Fruit fly (Drosophila melanogaster) S2 (cell line): ENCODE data around the gene InR.

Source experiments
- CG8478 ChIP-seq: fragments of >200 bp; optimal IDR thresholded peaks from 2 replicates; lab custom pipeline; 2018
- CTCF ChIP-seq, 2 experiments: fragments of >200 bp; optimal IDR thresholded peaks; 2 replicates each; lab custom pipeline; 2018

Gene InR

DNA sequence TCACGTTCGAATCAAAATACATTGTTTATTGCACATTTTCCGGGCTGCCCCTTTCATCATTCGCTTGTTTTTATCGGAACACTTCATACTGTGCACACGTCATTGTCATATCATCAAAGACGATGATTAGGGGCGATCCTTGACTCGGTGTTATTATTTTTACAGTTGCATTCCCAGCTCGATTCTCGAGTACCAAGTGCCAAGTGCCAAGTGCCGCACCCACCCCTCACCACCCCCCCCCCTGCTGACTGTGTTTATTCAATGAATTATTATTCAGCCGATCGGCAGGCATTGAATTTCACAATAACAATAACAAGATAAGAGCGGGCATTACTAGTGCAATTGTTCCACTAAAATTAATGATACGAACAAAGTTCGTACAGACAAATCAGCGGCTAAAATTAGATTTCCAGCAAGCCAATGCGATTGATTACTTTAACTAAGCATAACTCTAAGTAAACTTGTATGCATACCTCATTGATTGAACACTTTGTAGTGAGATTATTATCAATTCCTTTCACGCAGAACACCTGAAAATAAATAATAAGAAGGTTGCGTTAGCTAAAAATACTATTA is 31.6 kb downstream of the InR start:
- TF ChIP-seq CG8478 (lab: Kevin White, UChicago) (no peak), CTCF (optimal IDR thresholded peaks at IDR 0.05; lab: Kevin White, UChicago) (no peak)

DNA sequence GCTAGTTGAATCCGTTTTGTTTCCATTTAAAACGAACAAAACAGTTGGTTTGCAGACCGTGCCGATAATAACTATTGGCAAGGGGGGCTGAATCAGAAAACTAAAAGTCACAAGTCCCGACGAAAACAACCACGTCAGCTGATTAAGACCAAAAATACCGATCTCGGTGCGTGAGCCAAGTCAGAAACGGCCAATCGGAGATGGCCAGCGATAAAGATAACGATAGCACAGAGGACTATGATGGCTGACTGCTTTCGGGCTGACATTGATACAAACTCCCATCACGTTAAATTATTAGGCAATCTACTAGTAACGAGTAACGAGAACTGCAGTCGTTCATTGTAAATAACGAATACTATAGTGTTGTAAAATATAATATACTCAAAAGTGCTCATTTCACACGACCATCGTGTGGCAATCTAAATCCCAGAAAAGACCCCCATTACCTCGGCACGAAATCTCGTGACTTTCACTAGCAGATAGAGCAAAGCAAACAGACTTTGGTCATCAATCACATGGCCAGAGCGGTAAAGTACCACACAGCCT is 32.1 kb downstream of the InR start:
- TF ChIP-seq CG8478 (lab: Kevin White, UChicago) (no peak), CTCF (optimal IDR thresholded peaks at IDR 0.05; lab: Kevin White, UChicago) (no peak)

DNA sequence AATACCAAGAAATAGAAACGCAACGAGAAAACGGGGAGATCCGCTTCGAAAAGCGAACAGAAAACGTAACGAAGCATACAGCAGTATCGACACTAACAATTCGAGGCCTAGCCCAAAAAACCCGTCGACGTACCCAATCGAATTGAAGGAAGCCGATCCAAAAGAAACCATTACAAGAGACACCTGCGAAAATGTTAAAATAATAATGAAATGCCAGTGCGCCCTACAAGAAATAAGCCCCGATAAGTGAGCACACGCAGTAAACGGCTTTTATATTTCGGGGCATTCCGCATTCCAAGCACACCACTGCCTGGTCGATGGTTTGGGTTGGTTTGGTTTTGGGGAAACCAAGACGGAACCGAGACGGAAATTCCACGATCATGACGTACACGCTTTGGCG is 32.8 kb downstream of the InR start:
- no peak for TF ChIP-seq CG8478 (lab: Kevin White, UChicago)
- TF ChIP-seq CTCF (optimal IDR thresholded peaks at IDR 0.05; lab: Kevin White, UChicago), result no peak

DNA sequence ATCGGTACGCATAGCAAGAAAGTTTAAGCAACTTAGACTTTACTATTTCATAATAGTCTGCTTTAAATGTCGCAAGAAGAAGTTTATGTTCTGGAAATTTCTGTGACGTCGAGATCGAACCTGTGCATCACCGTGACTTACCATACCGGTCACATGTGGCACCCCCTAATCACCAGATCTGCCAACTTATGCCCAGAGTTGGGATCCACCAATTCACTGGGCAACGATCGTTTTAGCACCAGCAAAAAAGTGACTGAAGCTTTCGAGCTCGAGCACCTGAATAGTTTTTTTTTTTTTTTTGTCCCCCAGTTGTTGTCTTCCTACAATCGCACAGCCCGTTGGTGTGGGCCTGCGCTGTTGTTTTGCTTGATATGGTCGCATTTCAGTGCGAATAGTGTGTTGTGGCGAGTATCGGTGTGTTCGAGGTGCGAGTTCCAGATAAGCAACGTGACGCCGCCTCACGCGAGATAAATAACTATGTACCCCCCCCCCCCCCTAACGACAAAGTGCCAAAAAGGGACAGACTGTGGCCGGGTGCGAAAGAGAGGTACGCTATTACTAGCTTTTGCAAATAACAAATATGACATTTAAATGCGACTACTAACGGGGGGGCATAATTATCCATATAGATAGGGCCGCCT is 34.7 kb downstream of the InR start:
- no peak for TF ChIP-seq CG8478 (lab: Kevin White, UChicago)
- TF ChIP-seq CTCF (optimal IDR thresholded peaks at IDR 0.05; lab: Kevin White, UChicago), result no peak

dm6 chr3R:21583603-21584218 is 35.4 kb downstream of the InR start:
- TF ChIP-seq CG8478 (lab: Kevin White, UChicago) (no peak), CTCF (optimal IDR thresholded peaks at IDR 0.05; lab: Kevin White, UChicago) (no peak)

DNA sequence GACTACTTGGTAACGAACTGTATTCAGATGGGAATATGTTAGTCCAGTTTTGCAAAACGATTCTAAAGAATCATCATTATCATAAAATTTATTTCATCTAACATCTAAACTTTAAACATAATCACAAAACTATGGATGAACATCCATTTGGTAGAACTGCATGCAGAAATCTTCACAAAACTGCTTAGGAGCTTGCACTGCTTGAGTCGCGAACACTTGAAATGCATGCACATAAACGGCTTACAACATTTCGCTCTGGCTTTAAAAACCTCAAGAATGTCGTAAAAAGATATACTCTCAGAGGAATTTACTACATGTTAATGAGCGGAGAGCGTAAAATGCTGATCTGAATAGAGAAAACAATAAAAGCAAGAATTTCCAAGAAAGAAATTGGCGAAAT is 36.0 kb downstream of the InR start:
- TF ChIP-seq CTCF (optimal IDR thresholded peaks at IDR 0.05; lab: Kevin White, UChicago) (no peak), CG8478 (lab: Kevin White, UChicago) (no peak)

dm6 chr3R:21582637-21583036 is 36.5 kb downstream of the InR start:
- TF ChIP-seq CG8478 (lab: Kevin White, UChicago), result no peak
- no peak for TF ChIP-seq CTCF (optimal IDR thresholded peaks at IDR 0.05; lab: Kevin White, UChicago)

dm6 chr3R:21582124-21582474 is 37.0 kb downstream of the InR start:
- TF ChIP-seq CTCF (optimal IDR thresholded peaks at IDR 0.05; lab: Kevin White, UChicago) (peak in 1 of 2 experiments; percentile 11), CG8478 (lab: Kevin White, UChicago) (no peak)

- TF ChIP-seq CTCF (optimal IDR thresholded peaks at IDR 0.05; lab: Kevin White, UChicago) (no peak), CG8478 (lab: Kevin White, UChicago) (no peak)
These were observed 37.6 kb downstream of the InR start for dm6 chr3R:21581365-21582123.

DNA sequence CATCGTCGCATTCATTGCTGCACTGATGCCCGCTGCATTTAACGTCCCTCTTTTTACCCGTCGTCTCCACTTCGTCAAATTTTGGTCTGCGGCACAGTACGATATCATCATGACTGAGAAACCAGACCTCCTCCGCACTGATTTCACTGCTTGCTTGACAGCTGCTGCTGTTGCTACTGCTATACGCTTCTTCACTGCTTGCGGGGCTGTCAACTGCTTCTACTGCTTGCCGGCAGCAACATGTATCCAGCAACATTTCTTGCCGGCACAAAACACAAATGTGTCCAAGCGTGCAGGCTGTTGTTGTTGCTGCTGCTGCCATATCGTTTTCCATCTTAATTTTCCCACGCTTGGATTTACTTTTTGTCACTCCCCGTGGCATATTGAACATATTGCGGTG is 39.0 kb downstream of the InR start:
- TF ChIP-seq CTCF (optimal IDR thresholded peaks at IDR 0.05; lab: Kevin White, UChicago), result peak; percentile 46 to 59
- TF ChIP-seq CG8478 (lab: Kevin White, UChicago), result no peak

DNA sequence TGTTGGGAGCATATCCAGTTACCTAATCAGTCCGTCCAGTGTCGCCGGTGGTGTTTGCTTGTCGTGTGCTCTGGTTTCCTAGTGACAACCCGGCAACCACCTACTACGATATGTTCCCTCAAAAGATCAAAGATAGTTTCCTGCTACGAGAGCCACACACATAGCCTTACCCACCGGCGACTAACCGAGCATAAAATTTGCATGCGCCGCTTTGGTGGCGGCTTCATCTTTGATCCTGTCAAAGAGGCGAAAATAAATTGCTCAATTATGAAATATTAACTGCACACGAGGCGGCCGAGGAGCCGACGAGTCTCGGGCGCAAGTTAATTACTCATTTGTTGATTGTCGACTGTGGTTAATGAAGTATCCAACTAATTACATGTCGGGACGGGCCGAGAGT is 50.1 kb downstream of the InR start, which contains the start of gene CG15498:
TSS of gene CG15498 (minus strand) at position 101 of the 400 bp plus-strand sequence.
- no peak for TF ChIP-seq CTCF (optimal IDR thresholded peaks at IDR 0.05; lab: Kevin White, UChicago)
- no peak for TF ChIP-seq CG8478 (lab: Kevin White, UChicago)

dm6 chr3R:21566784-21567183 is 52.3 kb downstream of the InR start:
- TF ChIP-seq CTCF (optimal IDR thresholded peaks at IDR 0.05; lab: Kevin White, UChicago), result no peak
- TF ChIP-seq CG8478 (lab: Kevin White, UChicago), result no peak

DNA sequence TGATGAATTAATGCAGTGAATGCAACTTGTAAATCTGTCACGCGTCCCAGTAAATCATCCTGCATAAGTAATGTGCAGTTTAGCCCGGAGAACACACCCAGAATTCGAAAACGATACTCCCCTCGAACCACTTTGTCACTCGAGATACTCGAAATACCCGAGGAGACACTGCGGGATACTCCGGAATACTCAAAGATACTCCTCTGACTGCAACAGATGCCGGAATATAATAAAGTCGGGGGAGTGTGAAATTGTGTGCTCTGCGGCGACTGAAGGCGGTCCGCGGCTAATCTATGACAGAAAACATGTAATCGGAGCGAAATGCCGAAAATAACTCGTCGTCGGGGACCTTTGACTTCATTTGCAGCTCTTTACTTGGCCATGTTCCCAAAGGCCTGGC is 52.8 kb downstream of the InR start:
- no peak for TF ChIP-seq CG8478 (lab: Kevin White, UChicago)
- TF ChIP-seq CTCF (optimal IDR thresholded peaks at IDR 0.05; lab: Kevin White, UChicago), result no peak

DNA sequence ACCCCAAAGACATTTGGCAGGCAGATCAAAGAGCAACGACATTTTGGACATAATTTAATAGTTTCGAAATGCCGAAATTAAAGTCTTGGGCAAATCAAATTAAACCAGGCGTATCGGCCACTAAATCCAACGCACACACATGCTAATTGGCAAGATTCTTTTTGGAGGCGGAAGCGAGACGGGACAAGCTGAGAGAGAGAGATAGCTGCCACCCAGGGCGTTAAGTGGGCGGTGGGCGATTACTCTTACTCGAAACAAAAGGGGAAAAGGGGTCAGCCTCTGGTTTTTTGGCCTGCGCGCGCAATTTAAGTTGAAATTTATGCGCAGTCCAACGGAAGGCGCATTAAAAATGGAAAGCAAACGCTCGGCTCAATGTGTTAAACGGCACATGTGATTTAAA is 55.8 kb downstream of the InR start:
- TF ChIP-seq CTCF (optimal IDR thresholded peaks at IDR 0.05; lab: Kevin White, UChicago), result no peak
- TF ChIP-seq CG8478 (lab: Kevin White, UChicago), result no peak

- no peak for TF ChIP-seq CTCF (optimal IDR thresholded peaks at IDR 0.05; lab: Kevin White, UChicago)
- TF ChIP-seq CG8478 (lab: Kevin White, UChicago), result no peak
These were observed 57.7 kb downstream of the InR start for dm6 chr3R:21561427-21561872.
